Fruit fly (Drosophila melanogaster) whole organism, embryonic: ENCODE measurements around the gene Rpn9.

Source experiments
- Abd-B ChIP-seq: fragments of 200-800 bp; sonication (Bioruptor generic); optimal IDR thresholded peaks from 2 replicates; lab custom pipeline; 2018; ENCODE audit warnings: missing biosample characterization, mild to moderate bottlenecking, missing genetic modification characterization, moderate library complexity
- Ada2b ChIP-seq: fragments of 200-800 bp; sonication (Bioruptor generic); IDR thresholded peaks from 2 replicates; pipeline ENCODE4 v1.3.6; 2022; ENCODE audit warnings: missing biosample characterization, missing genetic modification characterization
- Atf-2 ChIP-seq: fragments of 200-800 bp; sonication (Bioruptor generic); optimal IDR thresholded peaks from 2 replicates; lab custom pipeline; 2016; ENCODE audit warnings: missing biosample characterization, missing genetic modification characterization
- Bdp1 ChIP-seq: fragments of 200-800 bp; sonication (Bioruptor generic); optimal IDR thresholded peaks from 3 replicates; lab custom pipeline; 2016; ENCODE audit warnings: missing biosample characterization, missing genetic modification characterization
- CG10321 ChIP-seq: fragments of 200-800 bp; sonication (Bioruptor generic); IDR thresholded peaks from 2 replicates; pipeline ENCODE4 v1.3.6; 2022; ENCODE audit warnings: missing biosample characterization, missing genetic modification characterization
- CG10979 ChIP-seq: fragments of 200-800 bp; sonication (Bioruptor generic); optimal IDR thresholded peaks from 2 replicates; lab custom pipeline; 2018; ENCODE audit warnings: missing biosample characterization, mild to moderate bottlenecking, missing genetic modification characterization, moderate library complexity
- CG11696 ChIP-seq: fragments of 200-800 bp; sonication (Bioruptor generic); IDR thresholded peaks from 2 replicates; pipeline ENCODE4 v1.3.6; 2022; ENCODE audit warnings: missing biosample characterization, missing genetic modification characterization
- CG12391 ChIP-seq: fragments of 200-800 bp; sonication (Bioruptor generic); optimal IDR thresholded peaks from 3 replicates; lab custom pipeline; 2018; ENCODE audit warnings: missing biosample characterization, mild to moderate bottlenecking, missing genetic modification characterization, moderate library complexity
- CG12659 ChIP-seq: fragments of 200-800 bp; sonication (Bioruptor generic); optimal IDR thresholded peaks from 3 replicates; lab custom pipeline; 2017; ENCODE audit warnings: mild to moderate bottlenecking, missing biosample characterization, missing genetic modification reagents, missing genetic modification characterization
- CG12744 ChIP-seq: fragments of 200-800 bp; sonication (Bioruptor generic); optimal IDR thresholded peaks from 2 replicates; lab custom pipeline; 2016; ENCODE audit warnings: missing biosample characterization, missing genetic modification characterization
- CG14014 ChIP-seq: fragments of 200-800 bp; sonication (Bioruptor generic); IDR thresholded peaks from 2 replicates; pipeline ENCODE4 v1.3.6; 2022; ENCODE audit warnings: missing biosample characterization, missing genetic modification characterization
- CG14965 ChIP-seq: fragments of 200-800 bp; sonication (Bioruptor generic); optimal IDR thresholded peaks from 2 replicates; lab custom pipeline; 2016; ENCODE audit warnings: missing biosample characterization, missing genetic modification characterization, borderline replicate concordance
- CG2116 ChIP-seq: fragments of 200-800 bp; sonication (Bioruptor generic); optimal IDR thresholded peaks from 3 replicates; lab custom pipeline; 2018; ENCODE audit warnings: missing biosample characterization, mild to moderate bottlenecking, missing genetic modification characterization
- CG30431 ChIP-seq: fragments of 200-800 bp; sonication (Bioruptor generic); optimal IDR thresholded peaks from 2 replicates; lab custom pipeline; 2017; ENCODE audit warnings: missing biosample characterization, missing genetic modification characterization
- CG31388 ChIP-seq: fragments of 200-800 bp; sonication (Bioruptor generic); optimal IDR thresholded peaks from 2 replicates; lab custom pipeline; 2016; ENCODE audit warnings: missing biosample characterization, missing genetic modification characterization
- CG34224 ChIP-seq: fragments of 200-800 bp; sonication (Bioruptor generic); IDR thresholded peaks from 3 replicates; pipeline ENCODE4 v1.3.6; 2022; ENCODE audit warnings: missing biosample characterization, missing genetic modification characterization; ENCODE audit not compliant: partially characterized antibody
- CG34376 ChIP-seq: fragments of 200-800 bp; sonication (Bioruptor generic); optimal IDR thresholded peaks from 2 replicates; lab custom pipeline; 2018; ENCODE audit warnings: missing biosample characterization, mild to moderate bottlenecking, missing genetic modification characterization
- CG6854 ChIP-seq: fragments of 200-800 bp; sonication (Bioruptor generic); optimal IDR thresholded peaks from 3 replicates; lab custom pipeline; 2017; ENCODE audit warnings: missing biosample characterization, mild to moderate bottlenecking, missing genetic modification characterization
- CTCF ChIP-seq: fragments of 200-800 bp; sonication (Bioruptor generic); optimal IDR thresholded peaks from 2 replicates; lab custom pipeline; 2017; ENCODE audit warnings: missing biosample characterization, mild to moderate bottlenecking, missing genetic modification characterization, moderate library complexity
- CkIIα-i1 ChIP-seq: fragments of 200-800 bp; sonication (Bioruptor generic); IDR thresholded peaks from 2 replicates; pipeline ENCODE4 v1.3.6; 2022; ENCODE audit warnings: missing biosample characterization, missing genetic modification characterization
- Eip74EF ChIP-seq, 2 experiments: fragments of 200-800 bp in 1 of 2; fragments of >200 bp in 1 of 2; sonication (Bioruptor generic) in 1 of 2; optimal IDR thresholded peaks; 2 replicates each; lab custom pipeline; 2017 to 2019; ENCODE audit warnings: missing biosample characterization in 2 of 2, missing genetic modification characterization in 2 of 2, mild to moderate bottlenecking in 1 of 2, moderate library complexity in 1 of 2
- Gug ChIP-seq: fragments of 200-800 bp; sonication (Bioruptor generic); IDR thresholded peaks from 4 replicates; pipeline ENCODE4 v1.3.6; 2022; ENCODE audit warnings: missing biosample characterization, missing genetic modification characterization
- Hey ChIP-seq: fragments of 200-800 bp; sonication (Bioruptor generic); optimal IDR thresholded peaks from 3 replicates; lab custom pipeline; 2018; ENCODE audit warnings: missing biosample characterization, mild to moderate bottlenecking, missing genetic modification characterization
- NK7.1 ChIP-seq: fragments of 200-800 bp; sonication (Bioruptor generic); optimal IDR thresholded peaks from 3 replicates; lab custom pipeline; 2016; ENCODE audit warnings: missing biosample characterization, missing genetic modification characterization
- Nf-YB ChIP-seq: fragments of 200-800 bp; sonication (Bioruptor generic); optimal IDR thresholded peaks from 3 replicates; lab custom pipeline; 2019; ENCODE audit warnings: missing biosample characterization, mild to moderate bottlenecking, missing genetic modification characterization, moderate library complexity
- Spps ChIP-seq: fragments of 200-800 bp; sonication (Bioruptor generic); optimal IDR thresholded peaks from 2 replicates; lab custom pipeline; 2018; ENCODE audit warnings: missing biosample characterization, mild to moderate bottlenecking, missing genetic modification characterization
- Xbp1 ChIP-seq: fragments of 200-800 bp; sonication (Bioruptor generic); optimal IDR thresholded peaks from 3 replicates; lab custom pipeline; 2016; ENCODE audit warnings: missing biosample characterization, mild to moderate bottlenecking, missing genetic modification characterization
- ac ChIP-seq: fragments of 200-800 bp; sonication (Bioruptor generic); optimal IDR thresholded peaks from 3 replicates; lab custom pipeline; 2017; ENCODE audit warnings: missing biosample characterization, mild to moderate bottlenecking, missing genetic modification characterization
- ash1 ChIP-seq: fragments of 200-800 bp; sonication (Bioruptor generic); optimal IDR thresholded peaks from 2 replicates; lab custom pipeline; 2018; ENCODE audit warnings: missing biosample characterization, mild to moderate bottlenecking, missing genetic modification characterization
- bbx ChIP-seq: fragments of 200-800 bp; sonication (Bioruptor generic); IDR thresholded peaks from 2 replicates; pipeline ENCODE4 v1.3.6; 2022; ENCODE audit warnings: missing biosample characterization, missing genetic modification characterization; ENCODE audit not compliant: partially characterized antibody
- bowl ChIP-seq: fragments of 200-800 bp; sonication (Bioruptor generic); IDR thresholded peaks from 2 replicates; pipeline ENCODE4 v1.3.6; 2022; ENCODE audit warnings: missing biosample characterization, missing genetic modification characterization
- btn ChIP-seq: fragments of 200-800 bp; sonication (Bioruptor generic); optimal IDR thresholded peaks from 2 replicates; lab custom pipeline; 2016; ENCODE audit warnings: missing biosample characterization, missing genetic modification characterization
- caup ChIP-seq: fragments of 200-800 bp; sonication (Bioruptor generic); optimal IDR thresholded peaks from 3 replicates; lab custom pipeline; 2017; ENCODE audit warnings: missing biosample characterization, mild to moderate bottlenecking, missing genetic modification characterization, moderate library complexity; ENCODE audit not compliant: severe bottlenecking
- cg ChIP-seq: fragments of 200-800 bp; sonication (Bioruptor generic); optimal IDR thresholded peaks from 3 replicates; lab custom pipeline; 2019; ENCODE audit warnings: missing biosample characterization, mild to moderate bottlenecking, missing genetic modification characterization, moderate library complexity
- dati ChIP-seq: fragments of 200-800 bp; sonication (Bioruptor generic); IDR thresholded peaks from 2 replicates; pipeline ENCODE4 v1.3.6; 2022; ENCODE audit warnings: missing biosample characterization, missing genetic modification characterization
- eve ChIP-seq, 2 experiments: fragments of >200 bp; optimal IDR thresholded peaks; 2 replicates each; lab custom pipeline; 2017; ENCODE audit warnings: missing biosample characterization in 2 of 2, missing genetic modification characterization in 2 of 2
- fd102C ChIP-seq: fragments of 200-800 bp; sonication (Bioruptor generic); optimal IDR thresholded peaks from 2 replicates; lab custom pipeline; 2018; ENCODE audit warnings: missing biosample characterization, mild to moderate bottlenecking, missing genetic modification characterization, moderate library complexity
- fru ChIP-seq: fragments of >200 bp; optimal IDR thresholded peaks from 2 replicates; lab custom pipeline; 2017
- gcm ChIP-seq: fragments of 200-800 bp; sonication (Bioruptor generic); optimal IDR thresholded peaks from 2 replicates; lab custom pipeline; 2019; ENCODE audit warnings: missing biosample characterization, mild to moderate bottlenecking, missing genetic modification characterization, moderate library complexity
- gem ChIP-seq: fragments of 200-800 bp; sonication (Bioruptor generic); optimal IDR thresholded peaks from 2 replicates; lab custom pipeline; 2019; ENCODE audit warnings: missing biosample characterization, mild to moderate bottlenecking, missing genetic modification characterization, moderate library complexity
- ham ChIP-seq: fragments of 200-800 bp; sonication (Bioruptor generic); IDR thresholded peaks from 2 replicates; pipeline ENCODE4 v1.3.6; 2022; ENCODE audit warnings: missing biosample characterization, missing genetic modification characterization
- hbn ChIP-seq: fragments of 200-800 bp; sonication (Bioruptor generic); IDR thresholded peaks from 2 replicates; pipeline ENCODE4 v1.3.6; 2022; ENCODE audit warnings: missing biosample characterization, missing genetic modification characterization; ENCODE audit not compliant: partially characterized antibody
- ind ChIP-seq: fragments of 200-800 bp; sonication (Bioruptor generic); optimal IDR thresholded peaks from 3 replicates; lab custom pipeline; 2016; ENCODE audit warnings: missing biosample characterization, missing genetic modification characterization
- jing ChIP-seq: fragments of 200-800 bp; sonication (Bioruptor generic); optimal IDR thresholded peaks from 2 replicates; lab custom pipeline; 2018; ENCODE audit warnings: missing biosample characterization, mild to moderate bottlenecking, missing genetic modification characterization
- kah ChIP-seq: fragments of 200-800 bp; sonication (Bioruptor generic); optimal IDR thresholded peaks from 2 replicates; lab custom pipeline; 2018; ENCODE audit warnings: missing biosample characterization, mild to moderate bottlenecking, missing genetic modification characterization
- lov ChIP-seq, 2 experiments: fragments of 200-800 bp in 1 of 2; fragments of >200 bp in 1 of 2; sonication (Bioruptor generic) in 1 of 2; IDR thresholded peaks in 1 of 2; optimal IDR thresholded peaks in 1 of 2; 2 replicates in 1 of 2; 3 replicates in 1 of 2; pipeline versions ENCODE4 v1.3.6 to Lab custom; 2017 to 2022; ENCODE audit warnings: missing biosample characterization in 1 of 2, missing genetic modification characterization in 1 of 2
- nerfin-2 ChIP-seq: fragments of 200-800 bp; sonication (Bioruptor generic); IDR thresholded peaks from 2 replicates; pipeline ENCODE4 v1.3.6; 2022; ENCODE audit warnings: missing biosample characterization, missing genetic modification characterization; ENCODE audit not compliant: partially characterized antibody
- oc ChIP-seq: fragments of 200-800 bp; sonication (Bioruptor generic); optimal IDR thresholded peaks from 2 replicates; lab custom pipeline; 2018; ENCODE audit warnings: missing biosample characterization, mild to moderate bottlenecking, missing genetic modification characterization, moderate library complexity
- peb ChIP-seq: fragments of 200-800 bp; sonication (Bioruptor generic); IDR thresholded peaks from 2 replicates; pipeline ENCODE4 v1.3.6; 2022; ENCODE audit warnings: missing biosample characterization, missing genetic modification characterization
- slbo ChIP-seq: fragments of 200-800 bp; sonication (Bioruptor generic); IDR thresholded peaks from 2 replicates; pipeline ENCODE4 v1.3.6; 2022; ENCODE audit warnings: missing biosample characterization, missing genetic modification characterization
- ssp ChIP-seq: fragments of 200-800 bp; sonication (Bioruptor generic); IDR thresholded peaks from 2 replicates; pipeline ENCODE4 v1.3.6; 2022; ENCODE audit warnings: missing biosample characterization, missing genetic modification characterization
- vvl ChIP-seq: fragments of 200-800 bp; sonication (Bioruptor generic); IDR thresholded peaks from 2 replicates; pipeline ENCODE4 v1.3.6; 2022; ENCODE audit warnings: missing biosample characterization, missing genetic modification characterization
- zfh1 ChIP-seq: fragments of 200-800 bp; sonication (Bioruptor generic); IDR thresholded peaks from 3 replicates; pipeline ENCODE4 v1.3.6; 2022; ENCODE audit warnings: missing biosample characterization, missing genetic modification characterization

The Rpn9 gene

dm6 chr3R:23772808-23773207 is 39.5 kb upstream of the Rpn9 start, which contains the start of gene tst (continued):
- TF ChIP-seq Eip74EF (GFP tag; optimal IDR thresholded peaks at IDR 0.05; lab: Kevin White, UChicago) (peak in 1 of 2 experiments; percentile 86), jing (GFP tag; lab: Kevin White, UChicago) (peak; percentile 56), CkIIα-i1 (GFP tag; lab: Robert Waterston, UW) (peak; percentile 57), dati (peak; percentile 78), Ada2b (peak; percentile 96), fru (lab: Kevin White, UChicago) (no peak), CTCF (GFP tag; lab: Kevin White, UChicago) (no peak), hbn (peak; percentile 42), gem (tag; lab: Kevin White, UChicago) (peak; percentile 98), kah (GFP tag; lab: Kevin White, UChicago) (peak; percentile 60), btn (GFP tag; lab: Kevin White, UChicago) (no peak), NK7.1 (GFP tag; lab: Kevin White, UChicago) (no peak), CG34376 (GFP tag; lab: Kevin White, UChicago) (peak; percentile 34), eve (GFP tag; optimal IDR thresholded peaks at IDR 0.05; lab: Kevin White, UChicago) (no peak), CG10321 (GFP tag; lab: Robert Waterston, UW) (peak; percentile 55), CG11696 (GFP tag; lab: Robert Waterston, UW) (peak; percentile 83), Nf-YB (GFP tag; lab: Kevin White, UChicago) (peak; percentile 69), zfh1 (peak; percentile 98), CG34224 (GFP tag; lab: Robert Waterston, UW) (peak; percentile 45; the same call in 1 of the 3 replicates), Gug (GFP tag; lab: Robert Waterston, UW) (peak; percentile 95), ham (peak; percentile 79), CG10979 (peak; percentile 90), vvl (peak; percentile 99), bowl (GFP tag; lab: Robert Waterston, UW) (peak; percentile 76), ac (peak; percentile 42), gcm (peak; percentile 87), CG14965 (no peak), ind (GFP tag; lab: Kevin White, UChicago) (peak; percentile 94), CG2116 (GFP tag; lab: Kevin White, UChicago) (peak; percentile 66), CG12391 (tag; lab: Kevin White, UChicago) (peak; percentile 96), Hey (tag; lab: Kevin White, UChicago) (no peak), slbo (GFP tag; lab: Robert Waterston, UW) (peak; percentile 99), peb (GFP tag; lab: Robert Waterston, UW) (peak; percentile 92), CG30431 (GFP tag; lab: Kevin White, UChicago) (peak; percentile 87), bbx (no peak), nerfin-2 (no peak), CG12744 (GFP tag; lab: Kevin White, UChicago) (no peak), CG14014 (peak; percentile 96)

dm6 chr3R:23767417-23767853 is 34.2 kb upstream of the Rpn9 start, which contains the start of the genes CG10214 and CG10375:
Gene CG10214 (minus strand): TSS chr3R:23767488.
Gene CG10375 (plus strand): TSS chr3R:23767712.
- TF ChIP-seq ash1 (GFP tag; lab: Kevin White, UChicago) (no peak), oc (no peak), Abd-B (GFP tag; lab: Kevin White, UChicago) (peak; percentile 75), Bdp1 (GFP tag; lab: Kevin White, UChicago) (peak; percentile 66), CG31388 (GFP tag; lab: Kevin White, UChicago) (peak; percentile 54), cg (GFP tag; lab: Kevin White, UChicago) (no peak), CG12659 (GFP tag; lab: Kevin White, UChicago) (peak; percentile 92), CG6854 (GFP tag; lab: Kevin White, UChicago) (peak; percentile 28), ssp (GFP tag; lab: Robert Waterston, UW) (peak; percentile 51; the same call in 1 of the 2 replicates), Atf-2 (peak; percentile 10), Spps (tag; lab: Kevin White, UChicago) (peak; percentile 44), Nf-YB (GFP tag; lab: Kevin White, UChicago) (peak; percentile 44), Xbp1 (GFP tag; lab: Kevin White, UChicago) (peak; percentile 83), lov (optimal IDR thresholded peaks at IDR 0.05; lab: Kevin White, UChicago) (no peak), lov (GFP tag; IDR thresholded peaks at IDR 0.05; lab: Robert Waterston, UW) (peak; percentile 74; the same call in 1 of the 3 replicates), fd102C (GFP tag; lab: Kevin White, UChicago) (peak; percentile 15), caup (GFP tag; lab: Kevin White, UChicago) (peak; percentile 70)
